Worm (Caenorhabditis elegans) whole organism, L2 larva: ENCODE measurements around the gene clc-10.

ENCODE experiments used
- skn-1 ChIP-seq: sonication (generic microtip); optimal IDR thresholded peaks from 2 replicates; lab custom pipeline; 2017; ENCODE audit warnings: missing biosample characterization, missing genetic modification characterization
- ztf-11 ChIP-seq: sonication (generic microtip); optimal IDR thresholded peaks from 2 replicates; lab custom pipeline; 2017; ENCODE audit warnings: missing biosample characterization, missing genetic modification characterization

DNA sequence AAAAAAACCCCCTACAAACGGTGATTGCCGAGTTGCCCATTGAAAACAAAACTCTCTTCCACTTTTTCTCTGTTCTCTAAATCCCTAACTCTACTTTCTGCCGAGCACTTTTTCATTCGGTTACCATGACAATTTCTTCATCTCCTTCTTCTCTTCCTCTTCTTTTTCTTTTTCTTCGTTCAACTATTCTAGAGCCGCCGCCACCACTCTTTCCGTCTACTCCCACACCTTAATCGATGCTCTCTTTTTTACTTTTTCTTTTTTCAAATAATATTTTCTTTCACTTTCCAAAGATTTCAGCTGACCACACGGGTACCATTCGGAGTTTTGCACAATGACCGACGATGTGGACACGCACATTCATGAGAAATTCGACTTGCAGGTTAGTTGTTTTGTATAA lies 10.7 kb downstream of the clc-10 start, which contains the start of gene mapk-15:
- TF ChIP-seq skn-1, result no peak
- TF ChIP-seq ztf-11 (tag; lab: Kevin White, UChicago), result no peak
